Worm (Caenorhabditis elegans): ENCODE data around the gene F21C10.13.
A peak's percentile ranks its signal among the peaks of the same experiment; 100 is the strongest.

Gene F21C10.13

ce11 chrV:9096674-9097073, 25.4 kb upstream of the F21C10.13 start:
- TF ChIP-seq nhr-76 (tag; optimal IDR thresholded peaks at IDR 0.05) (no peak), sea-2 (GFP tag; optimal IDR thresholded peaks at IDR 0.05) (no peak), unc-62 (GFP tag; optimal IDR thresholded peaks at IDR 0.05) (no peak), nhr-12 (tag; optimal IDR thresholded peaks at IDR 0.05) (no peak), ama-1 (optimal IDR thresholded peaks at IDR 0.05) (peak; percentile 55), R02D3.7 (tag; optimal IDR thresholded peaks at IDR 0.05) (no peak), snpc-4 (tag; optimal IDR thresholded peaks at IDR 0.05) (no peak), skn-1 (tag; optimal IDR thresholded peaks at IDR 0.05) (no peak), hmg-11 (tag; optimal IDR thresholded peaks at IDR 0.05) (no peak), aly-2 (tag; optimal IDR thresholded peaks at IDR 0.05) (no peak), lin-39 (tag; optimal IDR thresholded peaks at IDR 0.05) (peak; percentile 20)

- TF ChIP-seq unc-39 (tag; optimal IDR thresholded peaks at IDR 0.05): no peak
- no peak for TF ChIP-seq unc-62 (GFP tag; optimal IDR thresholded peaks at IDR 0.05)
Measured at ce11 chrV:9097213-9097612, 24.9 kb upstream of the F21C10.13 start.

- no peak for TF ChIP-seq ama-1 (optimal IDR thresholded peaks at IDR 0.05)
- TF ChIP-seq mdl-1 (tag; optimal IDR thresholded peaks at IDR 0.05): no peak
- TF ChIP-seq elt-2 (tag; optimal IDR thresholded peaks at IDR 0.05): peak; percentile 25
- no peak for TF ChIP-seq elt-1 (tag; optimal IDR thresholded peaks at IDR 0.05)
- peak; percentile 12 for TF ChIP-seq pha-4 (tag; optimal IDR thresholded peaks at IDR 0.05)
Measured at ce11 chrV:9098280-9098973, 23.7 kb upstream of the F21C10.13 start, which contains the start of gene F21C10.9. F21C10.9 (minus strand) TSS chrV:9098696.

- TF ChIP-seq ZK546.5 (tag; optimal IDR thresholded peaks at IDR 0.05): no peak
- no peak for TF ChIP-seq ceh-82 (tag; optimal IDR thresholded peaks at IDR 0.05)
- no peak for TF ChIP-seq jun-1 (tag; optimal IDR thresholded peaks at IDR 0.05)
- no peak for TF ChIP-seq snpc-4 (tag; optimal IDR thresholded peaks at IDR 0.05)
- TF ChIP-seq eor-1 (tag; optimal IDR thresholded peaks at IDR 0.05): no peak
- TF ChIP-seq nfya-1 (tag; optimal IDR thresholded peaks at IDR 0.05; ENCODE audit: insufficient read depth): no peak
- TF ChIP-seq nhr-11 (tag; optimal IDR thresholded peaks at IDR 0.05): no peak
- TF ChIP-seq skn-1 (tag; optimal IDR thresholded peaks at IDR 0.05): no peak
- no peak for TF ChIP-seq egl-5 (tag; optimal IDR thresholded peaks at IDR 0.05)
- TF ChIP-seq lsy-12 (tag; optimal IDR thresholded peaks at IDR 0.05): no peak
- TF ChIP-seq ceh-9 (tag; optimal IDR thresholded peaks at IDR 0.05): no peak
- no peak for TF ChIP-seq nhr-237 (tag; optimal IDR thresholded peaks at IDR 0.05)
- TF ChIP-seq elt-3 (tag; optimal IDR thresholded peaks at IDR 0.05): no peak
- TF ChIP-seq aly-2 (tag; optimal IDR thresholded peaks at IDR 0.05): no peak
- no peak for TF ChIP-seq zag-1 (tag; optimal IDR thresholded peaks at IDR 0.05)
- no peak for TF ChIP-seq nhr-67 (tag; optimal IDR thresholded peaks at IDR 0.05)
- no peak for TF ChIP-seq nhr-28 (tag; optimal IDR thresholded peaks at IDR 0.05)
- no peak for TF ChIP-seq ztf-11 (tag; optimal IDR thresholded peaks at IDR 0.05)
Measured at ce11 chrV:9101062-9101461, 21.0 kb upstream of the F21C10.13 start, which contains the start of gene frpr-6. frpr-6 (minus strand) TSS chrV:9101162.

ce11 chrV:9108219-9108618, 13.9 kb upstream of the F21C10.13 start, which contains the start of gene F21C10.18:
F21C10.18 (plus strand) TSS chrV:9108519.
- TF ChIP-seq pqm-1 (tag; optimal IDR thresholded peaks at IDR 0.05): no peak
- no peak for TF ChIP-seq eor-1 (tag; optimal IDR thresholded peaks at IDR 0.05)
- TF ChIP-seq egl-27 (tag; optimal IDR thresholded peaks at IDR 0.05): no peak
- TF ChIP-seq fkh-10 (GFP tag; optimal IDR thresholded peaks at IDR 0.05): no peak
- TF ChIP-seq nhr-43 (tag; optimal IDR thresholded peaks at IDR 0.05; ENCODE audit: poor library complexity, severe bottlenecking): no peak
- no peak for TF ChIP-seq zag-1 (tag; optimal IDR thresholded peaks at IDR 0.05)
- no peak for TF ChIP-seq elt-2 (tag; optimal IDR thresholded peaks at IDR 0.05)
- no peak for TF ChIP-seq nhr-12 (tag; optimal IDR thresholded peaks at IDR 0.05)
- TF ChIP-seq nhr-67 (tag; optimal IDR thresholded peaks at IDR 0.05): no peak
- TF ChIP-seq nhr-237 (tag; optimal IDR thresholded peaks at IDR 0.05): no peak
- TF ChIP-seq fkh-2 (tag; optimal IDR thresholded peaks at IDR 0.05): no peak
- TF ChIP-seq nhr-11 (tag; optimal IDR thresholded peaks at IDR 0.05): no peak
- no peak for TF ChIP-seq lin-39 (tag; optimal IDR thresholded peaks at IDR 0.05)
- TF ChIP-seq aly-2 (tag; optimal IDR thresholded peaks at IDR 0.05): no peak
- no peak for TF ChIP-seq sea-2 (GFP tag; optimal IDR thresholded peaks at IDR 0.05)
